Worm (Caenorhabditis elegans): ENCODE results near the gene gtr-1.

The gtr-1 gene

DNA sequence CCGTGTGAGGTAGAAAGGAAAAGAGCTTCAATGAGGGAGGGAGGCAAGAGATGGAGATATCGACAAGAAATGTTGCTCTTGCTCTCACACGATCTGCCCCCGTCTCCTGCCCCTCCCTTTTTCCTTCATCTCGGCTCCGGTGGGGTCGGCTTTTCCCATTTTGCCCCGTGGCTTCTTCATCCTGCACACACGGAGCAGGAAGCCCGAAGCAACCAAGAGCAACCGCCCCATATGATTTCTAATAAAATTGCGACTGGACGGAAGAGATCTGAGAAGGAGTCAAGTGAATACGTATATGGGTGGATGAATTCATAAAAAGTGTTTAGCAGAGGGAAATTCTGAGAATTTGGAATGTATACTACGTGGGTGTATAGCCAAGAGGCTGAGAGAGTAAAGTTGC lies 42.1 kb downstream of the gtr-1 start:
- no peak for TF ChIP-seq syd-9 (tag; optimal IDR thresholded peaks at IDR 0.05)
- no peak for TF ChIP-seq nhr-232 (tag; optimal IDR thresholded peaks at IDR 0.05)
- no peak for TF ChIP-seq elt-2 (tag; optimal IDR thresholded peaks at IDR 0.05)
- TF ChIP-seq che-1 (tag; optimal IDR thresholded peaks at IDR 0.05) = no peak
- no peak for TF ChIP-seq pag-3 (tag; optimal IDR thresholded peaks at IDR 0.05; ENCODE audit: borderline replicate concordance)
- TF ChIP-seq lin-11 (tag; optimal IDR thresholded peaks at IDR 0.05) = no peak
- no peak for TF ChIP-seq npax-4 (tag; optimal IDR thresholded peaks at IDR 0.05)
- TF ChIP-seq lim-6 (tag; optimal IDR thresholded peaks at IDR 0.05) = no peak
- no peak for TF ChIP-seq madf-2 (tag; optimal IDR thresholded peaks at IDR 0.05)
- TF ChIP-seq ceh-18 (tag; optimal IDR thresholded peaks at IDR 0.05) = peak; percentile 31
- no peak for TF ChIP-seq unc-3 (GFP tag; conservative IDR thresholded peaks at IDR 0.05)
- TF ChIP-seq unc-3 (tag; optimal IDR thresholded peaks at IDR 0.05) = no peak
- TF ChIP-seq sdc-2 (tag; optimal IDR thresholded peaks at IDR 0.05) = peak; percentile 23
- no peak for TF ChIP-seq dmd-4 (tag; optimal IDR thresholded peaks at IDR 0.05; ENCODE audit: borderline replicate concordance)
- no peak for TF ChIP-seq ceh-19 (GFP tag; optimal IDR thresholded peaks at IDR 0.05)
- TF ChIP-seq unc-86 (tag; optimal IDR thresholded peaks at IDR 0.05) = no peak
- no peak for TF ChIP-seq mec-3 (tag; optimal IDR thresholded peaks at IDR 0.05; ENCODE audit: borderline replicate concordance)
- no peak for TF ChIP-seq hlh-8 (tag; optimal IDR thresholded peaks at IDR 0.05)
- no peak for TF ChIP-seq fax-1 (tag; optimal IDR thresholded peaks at IDR 0.05)
- TF ChIP-seq ceh-22 (tag; optimal IDR thresholded peaks at IDR 0.05) = no peak
- no peak for TF ChIP-seq ceh-34 (tag; optimal IDR thresholded peaks at IDR 0.05)
- peak; percentile 59 for TF ChIP-seq unc-42 (tag; optimal IDR thresholded peaks at IDR 0.05)
- peak; percentile 6 for TF ChIP-seq ceh-31 (tag; optimal IDR thresholded peaks at IDR 0.05)
- TF ChIP-seq pax-1 (tag; optimal IDR thresholded peaks at IDR 0.05) = no peak
- TF ChIP-seq ceh-6 (GFP tag; optimal IDR thresholded peaks at IDR 0.05) = no peak
- no peak for TF ChIP-seq sox-2 (GFP tag; IDR thresholded peaks at IDR 0.05)
- TF ChIP-seq fkh-10 (GFP tag; optimal IDR thresholded peaks at IDR 0.05) = no peak
- no peak for TF ChIP-seq ceh-2 (tag; optimal IDR thresholded peaks at IDR 0.05)
- no peak for TF ChIP-seq pat-9 (tag; optimal IDR thresholded peaks at IDR 0.05)
- TF ChIP-seq ceh-9 (tag; optimal IDR thresholded peaks at IDR 0.05) = no peak
- TF ChIP-seq ceh-45 (GFP tag; IDR thresholded peaks at IDR 0.05) = no peak
- TF ChIP-seq unc-55 (GFP tag; optimal IDR thresholded peaks at IDR 0.05) = no peak
- no peak for TF ChIP-seq rnt-1 (tag; optimal IDR thresholded peaks at IDR 0.05)

ce11 chrX:845443-845842 lies 42.9 kb downstream of the gtr-1 start:
- no peak for TF ChIP-seq tbx-2 (tag; optimal IDR thresholded peaks at IDR 0.05)
- no peak for TF ChIP-seq pros-1 (tag; optimal IDR thresholded peaks at IDR 0.05)
- no peak for TF ChIP-seq unc-42 (tag; optimal IDR thresholded peaks at IDR 0.05)
- TF ChIP-seq zip-5 (tag; optimal IDR thresholded peaks at IDR 0.05) = no peak
- TF ChIP-seq dve-1 (tag; optimal IDR thresholded peaks at IDR 0.05) = no peak
- TF ChIP-seq C38D4.7 (GFP tag; optimal IDR thresholded peaks at IDR 0.05) = no peak
- no peak for TF ChIP-seq ceh-30 (tag; optimal IDR thresholded peaks at IDR 0.05)

DNA sequence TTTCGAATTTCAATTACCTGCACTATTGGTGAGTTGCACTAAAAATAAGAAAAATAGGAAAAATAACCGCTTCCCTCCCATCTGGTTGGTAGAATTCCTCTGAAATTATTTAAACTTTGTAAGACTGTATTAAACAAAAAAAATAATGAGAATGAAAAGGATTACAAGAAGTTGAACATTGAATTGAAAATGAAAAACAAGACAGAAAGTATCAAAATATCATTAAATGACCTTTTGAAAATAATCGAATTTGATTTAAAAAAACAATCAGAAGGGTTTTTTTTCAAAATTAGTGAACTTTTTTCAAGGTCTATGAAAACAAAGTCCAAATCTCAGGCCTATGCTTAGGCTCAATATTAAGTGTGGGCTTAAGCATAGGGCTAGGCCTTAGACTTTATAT lies 48.8 kb downstream of the gtr-1 start, which contains the start of gene igcm-1:
TSS of gene igcm-1 (minus strand) at position 101 of the 400 bp plus-strand sequence.
- TF ChIP-seq ahr-1 (tag; optimal IDR thresholded peaks at IDR 0.05) (no peak), dve-1 (tag; optimal IDR thresholded peaks at IDR 0.05) (no peak), hlh-15 (tag; optimal IDR thresholded peaks at IDR 0.05) (no peak), elt-2 (tag; optimal IDR thresholded peaks at IDR 0.05) (no peak), unc-3 (GFP tag; conservative IDR thresholded peaks at IDR 0.05) (no peak), unc-3 (tag; optimal IDR thresholded peaks at IDR 0.05) (no peak), ttx-3 (tag; optimal IDR thresholded peaks at IDR 0.05) (no peak), che-1 (tag; optimal IDR thresholded peaks at IDR 0.05) (no peak), unc-86 (tag; optimal IDR thresholded peaks at IDR 0.05) (no peak)
